Fruit fly (Drosophila melanogaster) whole organism: ENCODE data around the gene CG17217.

Experiments
- CG8478 ChIP-seq: fragments of >200 bp; optimal IDR thresholded peaks from 2 replicates; lab custom pipeline; 2018; ENCODE audit warnings: inconsistent platforms
- Dll ChIP-seq: fragments of >200 bp; optimal IDR thresholded peaks from 2 replicates; lab custom pipeline; 2017
- EcR ChIP-seq, 2 experiments: fragments of >200 bp; optimal IDR thresholded peaks; 2 replicates each; lab custom pipeline; 2017; ENCODE audit warnings: missing biosample characterization in 2 of 2, missing genetic modification characterization in 2 of 2, missing genetic modification reagents in 2 of 2
- pan ChIP-seq: fragments of >200 bp; optimal IDR thresholded peaks from 2 replicates; lab custom pipeline; 2017
- psq ChIP-seq: fragments of >200 bp; optimal IDR thresholded peaks from 2 replicates; lab custom pipeline; 2017
- usp ChIP-seq: fragments of >200 bp; optimal IDR thresholded peaks from 2 replicates; lab custom pipeline; 2017; ENCODE audit warnings: missing biosample characterization, missing genetic modification characterization, mixed read lengths

Gene CG17217

dm6 chr2L:12170250-12170649 is at the start of gene CG17217:
Gene CG17217 (plus strand): TSS chr2L:12170550.
- TF ChIP-seq psq (lab: Kevin White, UChicago) = no peak

dm6 chr2L:12133275-12134124 is 36.9 kb upstream of the CG17217 start, which contains the start of gene rho-6:
Gene rho-6 (minus strand): TSS chr2L:12133411.
- TF ChIP-seq pan (lab: Kevin White, UChicago) = no peak
- TF ChIP-seq usp (GFP tag; lab: Kevin White, UChicago) = no peak
- no peak for TF ChIP-seq CG8478 (lab: Kevin White, UChicago)
- TF ChIP-seq Dll (lab: Kevin White, UChicago) = no peak
- no peak for TF ChIP-seq EcR (GFP tag; optimal IDR thresholded peaks at IDR 0.05; lab: Kevin White, UChicago)
- TF ChIP-seq psq (lab: Kevin White, UChicago) = no peak

dm6 chr2L:12134125-12134378 is 36.3 kb upstream of the CG17217 start:
- no peak for TF ChIP-seq pan (lab: Kevin White, UChicago)
- TF ChIP-seq usp (GFP tag; lab: Kevin White, UChicago) = no peak

dm6 chr2L:12137708-12138107 is 32.6 kb upstream of the CG17217 start, which contains the start of gene Gr33a:
Gene Gr33a (plus strand): TSS chr2L:12138008.
- no peak for TF ChIP-seq psq (lab: Kevin White, UChicago)
- no peak for TF ChIP-seq usp (GFP tag; lab: Kevin White, UChicago)
- no peak for TF ChIP-seq pan (lab: Kevin White, UChicago)
- TF ChIP-seq CG8478 (lab: Kevin White, UChicago) = no peak
- no peak for TF ChIP-seq Dll (lab: Kevin White, UChicago)
- TF ChIP-seq EcR (GFP tag; optimal IDR thresholded peaks at IDR 0.05; lab: Kevin White, UChicago) = no peak

- no peak for TF ChIP-seq psq (lab: Kevin White, UChicago)
- no peak for TF ChIP-seq Dll (lab: Kevin White, UChicago)
- TF ChIP-seq pan (lab: Kevin White, UChicago) = no peak
- no peak for TF ChIP-seq CG8478 (lab: Kevin White, UChicago)
- no peak for TF ChIP-seq usp (GFP tag; lab: Kevin White, UChicago)
- TF ChIP-seq EcR (GFP tag; optimal IDR thresholded peaks at IDR 0.05; lab: Kevin White, UChicago) = no peak
These were observed 27.9 kb upstream of the CG17217 start, which contains the start of gene CG31760 for dm6 chr2L:12142439-12142838. Gene CG31760 (plus strand): TSS chr2L:12142780.

dm6 chr2L:12161467-12161866 is 8.9 kb upstream of the CG17217 start, which contains the start of gene CG31861:
Gene CG31861 (plus strand): TSS chr2L:12161767.
- TF ChIP-seq CG8478 (lab: Kevin White, UChicago) (no peak), usp (GFP tag; lab: Kevin White, UChicago) (no peak), EcR (GFP tag; optimal IDR thresholded peaks at IDR 0.05; lab: Kevin White, UChicago) (no peak), pan (lab: Kevin White, UChicago) (no peak), Dll (lab: Kevin White, UChicago) (no peak), psq (lab: Kevin White, UChicago) (no peak)

- no peak for TF ChIP-seq Dll (lab: Kevin White, UChicago)
- TF ChIP-seq psq (lab: Kevin White, UChicago) = no peak
- no peak for TF ChIP-seq usp (GFP tag; lab: Kevin White, UChicago)
- TF ChIP-seq pan (lab: Kevin White, UChicago) = no peak
- no peak for TF ChIP-seq EcR (GFP tag; optimal IDR thresholded peaks at IDR 0.05; lab: Kevin White, UChicago)
- no peak for TF ChIP-seq CG8478 (lab: Kevin White, UChicago)
These were observed 6.4 kb upstream of the CG17217 start, which contains the start of gene ZnT33D for dm6 chr2L:12163941-12164340. Gene ZnT33D (plus strand): TSS chr2L:12164241.

dm6 chr2L:12172536-12173234 is 2.3 kb downstream of the CG17217 start, which contains the start of the genes CG6583 and crok:
Gene CG6583 (minus strand): TSS chr2L:12172586.
Gene crok (plus strand): TSS chr2L:12172981.
- TF ChIP-seq usp (GFP tag; lab: Kevin White, UChicago) (no peak), pan (lab: Kevin White, UChicago) (no peak), Dll (lab: Kevin White, UChicago) (no peak), psq (lab: Kevin White, UChicago) (no peak), CG8478 (lab: Kevin White, UChicago) (no peak), EcR (GFP tag; optimal IDR thresholded peaks at IDR 0.05; lab: Kevin White, UChicago) (no peak)

- no peak for TF ChIP-seq pan (lab: Kevin White, UChicago)
- TF ChIP-seq psq (lab: Kevin White, UChicago) = no peak
- no peak for TF ChIP-seq usp (GFP tag; lab: Kevin White, UChicago)
- no peak for TF ChIP-seq EcR (GFP tag; optimal IDR thresholded peaks at IDR 0.05; lab: Kevin White, UChicago)
- TF ChIP-seq Dll (lab: Kevin White, UChicago) = no peak
- no peak for TF ChIP-seq CG8478 (lab: Kevin White, UChicago)
These were observed 4.3 kb downstream of the CG17217 start, which contains the start of gene bru1 for dm6 chr2L:12174493-12175129. Gene bru1 (plus strand): TSS chr2L:12175004.

dm6 chr2L:12177621-12178020 is 7.3 kb downstream of the CG17217 start, which contains the start of gene atilla:
Gene atilla (minus strand): TSS chr2L:12177886.
- TF ChIP-seq Dll (lab: Kevin White, UChicago) (no peak), EcR (GFP tag; optimal IDR thresholded peaks at IDR 0.05; lab: Kevin White, UChicago) (no peak), CG8478 (lab: Kevin White, UChicago) (no peak), usp (GFP tag; lab: Kevin White, UChicago) (no peak), pan (lab: Kevin White, UChicago) (no peak), psq (lab: Kevin White, UChicago) (no peak)
